3 worm cellular contexts compared by ENCODE assay signal in the genomic region with DNA sequence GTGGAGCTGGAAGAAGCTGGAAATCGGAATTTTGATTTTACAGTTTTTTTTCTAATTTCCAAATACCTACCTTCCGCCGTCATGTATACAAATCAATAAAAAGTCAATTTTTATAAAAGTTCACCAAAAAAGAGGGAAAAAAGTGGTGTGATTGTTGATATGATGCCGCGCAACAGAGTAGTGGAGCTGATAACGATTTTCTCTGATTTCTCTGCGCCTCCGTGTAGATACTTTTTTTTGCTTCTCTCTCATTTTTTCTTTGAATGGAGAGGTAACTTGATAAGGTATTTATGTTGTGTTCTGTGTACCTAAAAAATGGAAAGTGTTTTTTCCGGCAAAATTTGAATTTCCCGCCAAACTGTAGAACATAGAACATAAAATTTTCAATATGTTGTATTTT.
TF ChIP-seq lines count a peak whose summit lies in the region.

A gene (minus strand): TSS at position 199 of the 400 bp plus-strand sequence.

TF ChIP-seq in whole organism, L1 larva, 84 proteins besides CTCF, POLR2A, EP300 and RAD21 (continued from another document):
- TF ChIP-seq efl-1 (optimal IDR thresholded peaks at IDR 0.05; lab: Kevin White, UChicago), result peak in 1 of 2 experiments; percentile 35
- peak; percentile 24 to 91 for TF ChIP-seq efl-1 (GFP tag; optimal IDR thresholded peaks at IDR 0.05 in 1 of 2; lab: Kevin White, UChicago)
- peak in 2 of 3 experiments; percentile 16 to 43 for TF ChIP-seq dpl-1 (GFP tag; optimal IDR thresholded peaks at IDR 0.05; lab: Kevin White, UChicago)
- TF ChIP-seq fkh-8 (tag; optimal IDR thresholded peaks at IDR 0.05; lab: Kevin White, UChicago), result no peak
- TF ChIP-seq alr-1 (tag; optimal IDR thresholded peaks at IDR 0.05; lab: Kevin White, UChicago; ENCODE audit: borderline replicate concordance), result no peak
- TF ChIP-seq fos-1 (tag; optimal IDR thresholded peaks at IDR 0.05; lab: Kevin White, UChicago), result no peak
- TF ChIP-seq Y116A8C.19 (tag; optimal IDR thresholded peaks at IDR 0.05; lab: Kevin White, UChicago; ENCODE audit: borderline replicate concordance), result no peak
- no peak for TF ChIP-seq isw-1 (GFP tag; IDR thresholded peaks at IDR 0.05; lab: Robert Waterston, UW)
- TF ChIP-seq unc-30 (tag; optimal IDR thresholded peaks at IDR 0.05; lab: Kevin White, UChicago), result no peak
- TF ChIP-seq elt-3 (tag; optimal IDR thresholded peaks at IDR 0.05; lab: Kevin White, UChicago), result peak; percentile 33 to 92 (median 82)
- no peak for TF ChIP-seq unc-62 (GFP tag; optimal IDR thresholded peaks at IDR 0.05; lab: Kevin White, UChicago)
- no peak for TF ChIP-seq pqm-1 (tag; optimal IDR thresholded peaks at IDR 0.05; lab: Kevin White, UChicago)
- TF ChIP-seq snu-23 (GFP tag; optimal IDR thresholded peaks at IDR 0.05; lab: Kevin White, UChicago), result peak; percentile 34
- TF ChIP-seq nhr-90 (tag; optimal IDR thresholded peaks at IDR 0.05; lab: Kevin White, UChicago; ENCODE audit: poor library complexity), result peak; percentile 50
- TF ChIP-seq blmp-1 (tag; optimal IDR thresholded peaks at IDR 0.05; lab: Kevin White, UChicago), result peak; percentile 56
- TF ChIP-seq elt-2 (tag; optimal IDR thresholded peaks at IDR 0.05; lab: Kevin White, UChicago), result peak; percentile 85
- TF ChIP-seq tbx-2 (tag; optimal IDR thresholded peaks at IDR 0.05; lab: Kevin White, UChicago), result no peak
- TF ChIP-seq ztf-4 (tag; optimal IDR thresholded peaks at IDR 0.05; lab: Kevin White, UChicago), result no peak
- TF ChIP-seq nhr-19 (GFP tag; conservative IDR thresholded peaks at IDR 0.05; lab: Robert Waterston, UW), result peak; percentile 9; the same call in 1 of the 2 replicates
- TF ChIP-seq lin-35 (GFP tag; optimal IDR thresholded peaks at IDR 0.05; lab: Kevin White, UChicago), result peak in 1 of 2 experiments; percentile 24
- no peak for TF ChIP-seq ceh-88 (GFP tag; IDR thresholded peaks at IDR 0.05; lab: Robert Waterston, UW)
TF ChIP-seq in whole organism, L1 larva: peak in this region for 13.

TF ChIP-seq in whole organism, L3 larva, 47 proteins besides CTCF, POLR2A, EP300 and RAD21 (continued from another document):
- TF ChIP-seq elt-2 (tag; optimal IDR thresholded peaks at IDR 0.05; lab: Kevin White, UChicago), result peak; percentile 91

TF ChIP-seq in whole organism, L4 larva, 104 proteins besides CTCF, POLR2A, EP300 and RAD21 (continued from another document):
- TF ChIP-seq Y48G9A.11 (GFP tag; IDR thresholded peaks at IDR 0.05; lab: Robert Waterston, UW) (no peak), daf-16 (GFP tag; optimal IDR thresholded peaks at IDR 0.05; lab: Kevin White, UChicago) (no peak), daf-16 (tag; optimal IDR thresholded peaks at IDR 0.05; lab: Kevin White, UChicago) (peak; percentile 94), cey-2 (tag; optimal IDR thresholded peaks at IDR 0.05; lab: Kevin White, UChicago; ENCODE audit: borderline replicate concordance, insufficient read depth) (no peak), madf-9 (GFP tag; conservative IDR thresholded peaks at IDR 0.05; lab: Robert Waterston, UW) (no peak), hlh-30 (tag; optimal IDR thresholded peaks at IDR 0.05; lab: Kevin White, UChicago; ENCODE audit: insufficient read depth) (peak; percentile 20), R02D3.7 (tag; optimal IDR thresholded peaks at IDR 0.05; lab: Kevin White, UChicago) (no peak), nhr-28 (tag; optimal IDR thresholded peaks at IDR 0.05; lab: Kevin White, UChicago) (peak; percentile 93), nhr-237 (tag; optimal IDR thresholded peaks at IDR 0.05; lab: Kevin White, UChicago) (no peak)
